Fruit fly (Drosophila melanogaster): ENCODE measurements around the gene CG5421.

DNA sequence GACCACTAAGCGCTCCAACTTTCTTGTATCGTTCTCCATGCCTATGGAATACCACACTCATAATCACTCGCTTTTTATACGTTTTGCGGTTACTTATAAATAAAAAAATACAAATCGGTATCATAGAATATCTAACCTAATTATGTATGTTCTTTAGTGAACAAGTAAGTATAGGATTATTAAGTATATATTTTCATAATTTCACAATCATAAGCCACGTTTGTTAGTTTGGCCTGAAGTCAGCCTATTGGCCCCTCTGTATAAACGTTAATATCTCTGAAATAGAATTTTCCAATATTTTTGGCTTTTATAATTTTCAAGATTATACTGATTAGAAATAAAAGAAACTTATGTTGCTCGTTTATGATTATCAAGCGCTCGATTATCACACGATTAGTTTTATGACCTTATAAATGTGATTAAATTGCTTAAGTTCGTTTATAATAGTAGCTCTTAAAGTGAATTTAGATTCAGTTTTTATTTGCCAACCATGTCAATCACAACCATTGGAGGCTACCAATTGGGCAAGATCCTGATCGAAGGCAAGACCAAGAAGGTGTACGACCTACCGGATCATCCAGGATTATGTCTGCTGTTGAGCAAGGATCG is 5.4 kb upstream of the CG5421 start, which contains the start of gene CG5418:
- TF ChIP-seq CG8478 (optimal IDR thresholded peaks at IDR 0.05) (no peak), CTCF (optimal IDR thresholded peaks at IDR 0.05) (no peak)

Data from S2 (cell line).